Fruit fly (Drosophila melanogaster) whole organism, wandering third instar larva: ENCODE data around the gene cnc.

Experiments
- Abd-B ChIP-seq: fragments of >200 bp; optimal IDR thresholded peaks from 2 replicates; lab custom pipeline; 2017; ENCODE audit warnings: missing biosample characterization, missing genetic modification characterization
- CG32264 ChIP-seq: fragments of 200-800 bp; sonication (Bioruptor generic); optimal IDR thresholded peaks from 2 replicates; lab custom pipeline; 2016; ENCODE audit warnings: missing biosample characterization, missing genetic modification characterization
- CG9705 ChIP-seq: fragments of 200-800 bp; sonication (Bioruptor generic); optimal IDR thresholded peaks from 2 replicates; lab custom pipeline; 2018; ENCODE audit warnings: missing biosample characterization, mild to moderate bottlenecking, missing genetic modification characterization
- CrebA ChIP-seq: fragments of 200-800 bp; sonication (Bioruptor generic); optimal IDR thresholded peaks from 2 replicates; lab custom pipeline; 2016; ENCODE audit warnings: missing biosample characterization, mild to moderate bottlenecking, missing genetic modification characterization, borderline replicate concordance
- Dfd ChIP-seq: fragments of >200 bp; optimal IDR thresholded peaks from 2 replicates; lab custom pipeline; 2017; ENCODE audit warnings: missing biosample characterization, missing genetic modification characterization
- Dif ChIP-seq: fragments of 200-275, 200-300 bp; sonication (Bioruptor generic); optimal IDR thresholded peaks from 2 replicates; lab custom pipeline; 2018; ENCODE audit warnings: missing biosample characterization, missing genetic modification characterization; ENCODE audit not compliant: partially characterized antibody
- GATAd ChIP-seq: sonication (Bioruptor generic); optimal IDR thresholded peaks from 2 replicates; lab custom pipeline; 2016; ENCODE audit warnings: missing biosample characterization, missing genetic modification characterization
- HLH106 ChIP-seq: fragments of 200-800 bp; optimal IDR thresholded peaks from 3 replicates; lab custom pipeline; 2019; ENCODE audit warnings: missing biosample characterization, mild to moderate bottlenecking, missing genetic modification characterization, moderate library complexity
- Hnf4 ChIP-seq: fragments of 200-800 bp; sonication (Bioruptor generic); optimal IDR thresholded peaks from 2 replicates; lab custom pipeline; 2016; ENCODE audit warnings: missing biosample characterization, mild to moderate bottlenecking, missing genetic modification characterization
- Hr78 ChIP-seq: fragments of >200 bp; optimal IDR thresholded peaks from 2 replicates; lab custom pipeline; 2017; ENCODE audit warnings: missing biosample characterization, missing genetic modification characterization
- Hr83 ChIP-seq: fragments of 200-300 bp; sonication (Bioruptor generic); optimal IDR thresholded peaks from 2 replicates; lab custom pipeline; 2016; ENCODE audit warnings: missing biosample characterization, mild to moderate bottlenecking, missing genetic modification characterization, moderate library complexity; ENCODE audit not compliant: poor library complexity, severe bottlenecking
- Jra ChIP-seq: sonication (Bioruptor generic); optimal IDR thresholded peaks from 2 replicates; lab custom pipeline; 2016; ENCODE audit warnings: missing biosample characterization, missing genetic modification characterization
- Mio ChIP-seq: sonication (Bioruptor generic); optimal IDR thresholded peaks from 2 replicates; lab custom pipeline; 2016; ENCODE audit warnings: missing biosample characterization, missing genetic modification characterization
- Myc ChIP-seq: fragments of >200 bp; optimal IDR thresholded peaks from 2 replicates; lab custom pipeline; 2017
- N ChIP-seq: fragments of >200 bp; optimal IDR thresholded peaks from 2 replicates; lab custom pipeline; 2018; ENCODE audit warnings: missing biosample characterization, missing external identifiers, missing genetic modification characterization
- OdsH ChIP-seq: fragments of 200-800 bp; sonication (Bioruptor generic); optimal IDR thresholded peaks from 2 replicates; lab custom pipeline; 2016; ENCODE audit warnings: missing biosample characterization, mild to moderate bottlenecking, missing genetic modification characterization
- Rel ChIP-seq, 2 experiments: fragments of 200-800 bp; sonication (Bioruptor generic) in 1 of 2; optimal IDR thresholded peaks; 2 replicates in 1 of 2; 3 replicates in 1 of 2; lab custom pipeline; 2016 to 2019; ENCODE audit warnings: mild to moderate bottlenecking in 2 of 2, missing biosample characterization in 2 of 2, missing genetic modification characterization in 2 of 2, moderate library complexity in 1 of 2
- Sp1 ChIP-seq: fragments of 200-800 bp; sonication (Bioruptor generic); optimal IDR thresholded peaks from 3 replicates; lab custom pipeline; 2019; ENCODE audit warnings: missing biosample characterization, mild to moderate bottlenecking, missing genetic modification characterization, moderate library complexity
- Vsx2 ChIP-seq: fragments of 200-300, 225-300 bp; sonication (Bioruptor generic); optimal IDR thresholded peaks from 2 replicates; lab custom pipeline; 2018; ENCODE audit warnings: missing biosample characterization, missing genetic modification characterization; ENCODE audit not compliant: partially characterized antibody
- br ChIP-seq: fragments of 200-800 bp; sonication (Bioruptor generic); optimal IDR thresholded peaks from 2 replicates; lab custom pipeline; 2016; ENCODE audit warnings: missing biosample characterization, missing genetic modification characterization
- brk ChIP-seq: fragments of 200-800 bp; sonication (Bioruptor generic); optimal IDR thresholded peaks from 2 replicates; lab custom pipeline; 2016; ENCODE audit warnings: missing biosample characterization, mild to moderate bottlenecking, missing genetic modification characterization
- dl ChIP-seq, 2 experiments: fragments of 175-275, 200-275 bp in 1 of 2; fragments of 200-275 bp in 1 of 2; sonication (Bioruptor generic); optimal IDR thresholded peaks; lab custom pipeline; 2018; ENCODE audit warnings: mild to moderate bottlenecking in 2 of 2, missing biosample characterization in 2 of 2, missing genetic modification characterization in 2 of 2, moderate library complexity in 2 of 2; ENCODE audit not compliant: partially characterized antibody in 2 of 2, insufficient read depth in 1 of 2
- dmrt93B ChIP-seq: fragments of 200-800 bp; sonication (Bioruptor generic); optimal IDR thresholded peaks from 2 replicates; lab custom pipeline; 2018; ENCODE audit warnings: missing biosample characterization, mild to moderate bottlenecking, missing genetic modification characterization
- dsf ChIP-seq: sonication (Bioruptor generic); optimal IDR thresholded peaks from 2 replicates; lab custom pipeline; 2016; ENCODE audit warnings: missing biosample characterization, missing genetic modification characterization, borderline replicate concordance
- ey ChIP-seq: fragments of 200-800 bp; sonication (Bioruptor generic); optimal IDR thresholded peaks from 2 replicates; lab custom pipeline; 2016; ENCODE audit warnings: missing biosample characterization, missing genetic modification characterization
- foxo ChIP-seq, 2 experiments: fragments of 200-800 bp; sonication (Bioruptor generic); optimal IDR thresholded peaks; 2 replicates in 1 of 2; 3 replicates in 1 of 2; lab custom pipeline; 2016 to 2017; ENCODE audit warnings: missing biosample characterization in 2 of 2, missing genetic modification characterization in 2 of 2
- fru ChIP-seq: fragments of 200-800 bp; sonication (Bioruptor generic); optimal IDR thresholded peaks from 3 replicates; lab custom pipeline; 2016; ENCODE audit warnings: missing biosample characterization, mild to moderate bottlenecking, missing genetic modification characterization
- h ChIP-seq: fragments of 200-800 bp; sonication (Bioruptor generic); optimal IDR thresholded peaks from 3 replicates; lab custom pipeline; 2016; ENCODE audit warnings: missing biosample characterization, mild to moderate bottlenecking, missing genetic modification characterization
- jim ChIP-seq: fragments of 175-275, 200-325 bp; sonication (Bioruptor generic); optimal IDR thresholded peaks from 2 replicates; lab custom pipeline; 2016; ENCODE audit warnings: missing biosample characterization, mild to moderate bottlenecking, missing genetic modification characterization
- lola ChIP-seq: fragments of >200 bp; optimal IDR thresholded peaks from 2 replicates; lab custom pipeline; 2017; ENCODE audit warnings: missing biosample characterization, missing genetic modification characterization
- pan ChIP-seq: fragments of >200 bp; optimal IDR thresholded peaks from 2 replicates; lab custom pipeline; 2017
- psq ChIP-seq: fragments of 200-800 bp; sonication (Bioruptor generic); optimal IDR thresholded peaks from 3 replicates; lab custom pipeline; 2017; ENCODE audit warnings: missing biosample characterization, mild to moderate bottlenecking, missing genetic modification characterization, moderate library complexity
- rgr ChIP-seq: fragments of 200-800 bp; sonication (Bioruptor generic); optimal IDR thresholded peaks from 3 replicates; lab custom pipeline; 2016; ENCODE audit warnings: missing biosample characterization, mild to moderate bottlenecking, missing genetic modification characterization
- sage ChIP-seq: fragments of 200-800 bp; sonication (Bioruptor generic); optimal IDR thresholded peaks from 2 replicates; lab custom pipeline; 2016; ENCODE audit warnings: missing biosample characterization, mild to moderate bottlenecking, missing genetic modification characterization
- sv ChIP-seq: fragments of 200-800 bp; sonication (Bioruptor generic); optimal IDR thresholded peaks from 3 replicates; lab custom pipeline; 2016; ENCODE audit warnings: missing biosample characterization, missing genetic modification characterization
- tai ChIP-seq: sonication (Bioruptor generic); optimal IDR thresholded peaks from 2 replicates; lab custom pipeline; 2016; ENCODE audit warnings: missing biosample characterization, missing genetic modification characterization
- usp ChIP-seq: fragments of >200 bp; optimal IDR thresholded peaks from 2 replicates; lab custom pipeline; 2017; ENCODE audit warnings: missing biosample characterization, missing genetic modification characterization
- woc ChIP-seq: sonication (Bioruptor generic); optimal IDR thresholded peaks from 2 replicates; lab custom pipeline; 2016; ENCODE audit warnings: missing biosample characterization, mild to moderate bottlenecking, missing genetic modification characterization

cnc gene

DNA sequence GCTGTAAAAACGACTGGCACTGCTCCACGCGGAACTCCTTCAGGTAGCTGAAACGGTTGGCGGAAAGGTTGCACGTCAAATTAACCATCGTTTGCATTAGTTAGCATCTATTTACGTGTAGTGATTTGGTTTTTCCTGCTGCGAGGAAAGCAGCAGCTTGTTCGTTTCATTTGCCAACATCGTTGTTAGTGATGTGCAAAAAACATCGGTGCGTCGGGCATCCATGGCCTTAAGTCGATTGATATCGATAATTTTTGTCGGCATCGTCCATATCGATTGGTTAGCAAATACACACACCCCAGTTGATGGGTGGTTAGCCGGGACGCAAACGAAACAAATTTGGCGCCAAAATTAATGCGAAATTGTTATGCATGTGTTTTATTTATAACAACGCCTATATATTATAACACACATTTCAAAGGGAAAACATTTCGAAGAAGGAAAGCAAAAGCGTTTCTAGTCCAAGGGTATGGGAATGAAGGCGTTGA, 68.8 kb downstream of the cnc start, which contains the start of gene unk:
TSS of gene unk (minus strand) at position 199 of the 488 bp plus-strand sequence.
- TF ChIP-seq Hr78 (no peak), OdsH (GFP tag; lab: Kevin White, UChicago) (no peak), h (GFP tag; lab: Kevin White, UChicago) (peak; percentile 33), HLH106 (tag; lab: Kevin White, UChicago) (peak; percentile 6), Hr83 (GFP tag; lab: Kevin White, UChicago) (peak; percentile 37), Myc (lab: Kevin White, UChicago) (peak; percentile 9), dl (GFP tag; optimal IDR thresholded peaks at IDR 0.05; lab: Kevin White, UChicago; ENCODE audit: insufficient read depth in 1 of 2, partially characterized antibody in 2 of 2) (no peak)

- TF ChIP-seq Rel (GFP tag; optimal IDR thresholded peaks at IDR 0.05; lab: Kevin White, UChicago) (peak; percentile 72), Rel (tag; optimal IDR thresholded peaks at IDR 0.05; lab: Kevin White, UChicago) (peak; percentile 69), dmrt93B (GFP tag; lab: Kevin White, UChicago) (no peak), h (GFP tag; lab: Kevin White, UChicago) (peak; percentile 22), br (no peak), Dif (GFP tag; lab: Kevin White, UChicago) (peak; percentile 8), Vsx2 (no peak), dsf (no peak), CrebA (GFP tag; lab: Kevin White, UChicago) (no peak), Sp1 (peak; percentile 31), dl (GFP tag; optimal IDR thresholded peaks at IDR 0.05; lab: Kevin White, UChicago; ENCODE audit: insufficient read depth in 1 of 2, partially characterized antibody in 2 of 2) (peak in 1 of 2 experiments; percentile 21), tai (GFP tag; lab: Kevin White, UChicago) (no peak), jim (GFP tag; lab: Kevin White, UChicago) (no peak), Hnf4 (no peak), Myc (lab: Kevin White, UChicago) (no peak), OdsH (GFP tag; lab: Kevin White, UChicago) (peak; percentile 3), rgr (GFP tag; lab: Kevin White, UChicago) (no peak), sage (GFP tag; lab: Kevin White, UChicago) (no peak), Abd-B (GFP tag; lab: Kevin White, UChicago) (peak; percentile 35), Mio (GFP tag; lab: Kevin White, UChicago) (no peak), Hr78 (no peak), pan (lab: Kevin White, UChicago) (no peak), brk (GFP tag; lab: Kevin White, UChicago) (no peak), Dfd (GFP tag; lab: Kevin White, UChicago) (no peak), GATAd (GFP tag; lab: Kevin White, UChicago) (no peak), Hr83 (GFP tag; lab: Kevin White, UChicago) (no peak), sv (no peak), usp (no peak), fru (GFP tag; lab: Kevin White, UChicago) (no peak), foxo (GFP tag; optimal IDR thresholded peaks at IDR 0.05; lab: Kevin White, UChicago) (no peak), N (GFP tag; lab: Kevin White, UChicago) (peak; percentile 72), HLH106 (tag; lab: Kevin White, UChicago) (peak; percentile 12), lola (GFP tag; lab: Kevin White, UChicago) (no peak), woc (GFP tag; lab: Kevin White, UChicago) (no peak), Jra (GFP tag; lab: Kevin White, UChicago) (peak; percentile 8), ey (no peak), CG9705 (GFP tag; lab: Kevin White, UChicago) (no peak), psq (GFP tag; lab: Kevin White, UChicago) (peak; percentile 99), CG32264 (GFP tag; lab: Kevin White, UChicago) (no peak)
These were observed 69.5 kb downstream of the cnc start for dm6 chr3R:23156865-23157515.
